Fruit fly (Drosophila melanogaster) whole organism, prepupa: ENCODE measurements around the gene CG33523.

Experiments
- CG10669 ChIP-seq: fragments of 200-800 bp; sonication (Bioruptor generic); optimal IDR thresholded peaks from 3 replicates; lab custom pipeline; 2018; ENCODE audit warnings: missing biosample characterization, mild to moderate bottlenecking, missing genetic modification characterization, moderate library complexity
- CG16779 ChIP-seq: fragments of 200-800 bp; sonication (Bioruptor generic); optimal IDR thresholded peaks from 3 replicates; lab custom pipeline; 2017; ENCODE audit warnings: missing biosample characterization, mild to moderate bottlenecking, missing genetic modification characterization
- CG3919 ChIP-seq: fragments of 200-800 bp; sonication (Bioruptor generic); optimal IDR thresholded peaks from 3 replicates; lab custom pipeline; 2016; ENCODE audit warnings: missing biosample characterization, missing genetic modification characterization
- CG8632 ChIP-seq: fragments of 200-800 bp; sonication (Bioruptor generic); optimal IDR thresholded peaks from 3 replicates; lab custom pipeline; 2016; ENCODE audit warnings: missing biosample characterization, missing genetic modification characterization
- Hr39 ChIP-seq: fragments of 200-800 bp; sonication (Bioruptor generic); optimal IDR thresholded peaks from 2 replicates; lab custom pipeline; 2016; ENCODE audit warnings: missing biosample characterization, missing genetic modification characterization
- Hr4 ChIP-seq: fragments of 200-800 bp; sonication (Bioruptor generic); optimal IDR thresholded peaks from 3 replicates; lab custom pipeline; 2016; ENCODE audit warnings: missing biosample characterization, missing genetic modification characterization
- OdsH ChIP-seq: fragments of 200-800 bp; sonication (Bioruptor generic); optimal IDR thresholded peaks from 3 replicates; lab custom pipeline; 2016; ENCODE audit warnings: missing biosample characterization, missing genetic modification characterization
- Sox102F ChIP-seq: fragments of 200-800 bp; sonication (Bioruptor generic); optimal IDR thresholded peaks from 2 replicates; lab custom pipeline; 2016; ENCODE audit warnings: missing biosample characterization, mild to moderate bottlenecking, missing genetic modification characterization
- net ChIP-seq: fragments of 200-800 bp; sonication (Bioruptor generic); optimal IDR thresholded peaks from 3 replicates; lab custom pipeline; 2016; ENCODE audit warnings: missing biosample characterization, missing genetic modification characterization
- spab ChIP-seq: fragments of 200-800 bp; sonication (Bioruptor generic); optimal IDR thresholded peaks from 2 replicates; lab custom pipeline; 2017; ENCODE audit warnings: missing biosample characterization, mild to moderate bottlenecking, missing genetic modification characterization, missing genetic modification reagents
- svp ChIP-seq: fragments of 200-800 bp; sonication (Bioruptor generic); peaks from one replicate; lab custom pipeline; 2016; ENCODE audit warnings: missing biosample characterization, missing genetic modification characterization

DNA sequence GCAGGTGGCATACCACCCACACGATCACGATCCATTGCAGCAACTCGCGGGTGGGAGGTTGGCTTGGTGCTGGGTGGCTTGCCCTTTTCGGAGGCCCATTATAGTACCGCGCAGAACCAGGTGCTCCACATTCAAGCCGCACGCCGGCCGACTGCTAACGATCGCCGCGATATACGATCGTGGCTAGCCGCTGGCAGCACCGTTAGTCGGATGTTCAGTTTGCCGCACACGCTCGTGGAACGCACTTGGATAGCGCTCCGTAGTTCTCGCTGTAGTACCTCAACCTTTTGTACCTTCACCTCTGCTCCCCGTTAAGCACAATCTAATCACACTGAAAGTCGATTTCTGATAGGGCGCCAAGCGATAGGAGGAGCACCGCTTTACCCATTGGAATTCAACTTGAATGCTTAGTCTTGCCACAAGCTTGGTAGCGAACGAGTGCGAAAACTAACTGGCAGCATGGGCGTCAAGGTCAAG is at the start of gene CG33523:
- no peak for TF ChIP-seq Hr39 (GFP tag; lab: Kevin White, UChicago)
- no peak for TF ChIP-seq CG16779 (tag; lab: Kevin White, UChicago)
- TF ChIP-seq CG10669, result no peak
- TF ChIP-seq CG8632 (GFP tag; lab: Kevin White, UChicago), result no peak
- TF ChIP-seq OdsH (GFP tag; lab: Kevin White, UChicago), result no peak
- no peak for TF ChIP-seq Hr4 (GFP tag; lab: Kevin White, UChicago)
- TF ChIP-seq svp (GFP tag; lab: Kevin White, UChicago), result no peak
- no peak for TF ChIP-seq CG3919 (GFP tag; lab: Kevin White, UChicago)
- no peak for TF ChIP-seq Sox102F (GFP tag; lab: Kevin White, UChicago)
- no peak for TF ChIP-seq net
- TF ChIP-seq spab (GFP tag; lab: Kevin White, UChicago), result no peak
